Worm (Caenorhabditis elegans) whole organism, L4 larva: ENCODE measurements around the gene Y37H2A.14.

Experiments
- F37D6.2 ChIP-seq: sonication (generic microtip); optimal IDR thresholded peaks from 2 replicates; lab custom pipeline; 2016; ENCODE audit warnings: mild to moderate bottlenecking, missing genetic modification characterization, missing compliant biosample characterization
- F44E2.7 ChIP-seq: fragments of 200-800 bp; sonication (Bioruptor generic); IDR thresholded peaks from 2 replicates; pipeline ENCODE4 v2.1.2; 2022; ENCODE audit warnings: missing genetic modification characterization, missing compliant biosample characterization
- F49E8.2 ChIP-seq: sonication (generic microtip); optimal IDR thresholded peaks from 2 replicates; lab custom pipeline; 2016; ENCODE audit warnings: missing compliant biosample characterization, mild to moderate bottlenecking, missing genetic modification characterization, borderline replicate concordance
- Y48G9A.11 ChIP-seq: fragments of 200-800 bp; sonication (Bioruptor generic); IDR thresholded peaks from 2 replicates; pipeline ENCODE4 v1.3.6; 2022; ENCODE audit warnings: missing genetic modification reagents, missing genetic modification characterization, missing compliant biosample characterization
- ZK337.2 ChIP-seq: fragments of 200-800 bp; sonication (Bioruptor generic); IDR thresholded peaks from 2 replicates; pipeline ENCODE4 v1.3.6; 2022; ENCODE audit warnings: missing genetic modification reagents, missing genetic modification characterization, missing compliant biosample characterization
- ceh-32 ChIP-seq: sonication (generic microtip); optimal IDR thresholded peaks from 2 replicates; lab custom pipeline; 2016; ENCODE audit warnings: mild to moderate bottlenecking, missing genetic modification characterization, missing compliant biosample characterization; ENCODE audit not compliant: poor library complexity
- ceh-62 ChIP-seq: sonication (generic microtip); optimal IDR thresholded peaks from 2 replicates; lab custom pipeline; 2017; ENCODE audit warnings: missing biosample characterization, missing genetic modification characterization
- ceh-82 ChIP-seq: sonication (generic microtip); optimal IDR thresholded peaks from 2 replicates; lab custom pipeline; 2017; ENCODE audit warnings: missing biosample characterization, missing genetic modification characterization
- dmd-8 ChIP-seq: fragments of 200-800 bp; sonication (Bioruptor generic); IDR thresholded peaks from 2 replicates; pipeline ENCODE4 v1.3.6; 2022; ENCODE audit warnings: missing genetic modification characterization, missing compliant biosample characterization
- dmd-9 ChIP-seq: fragments of 200-800 bp; sonication (Bioruptor generic); IDR thresholded peaks from 2 replicates; pipeline ENCODE4 v1.3.6; 2022; ENCODE audit warnings: missing genetic modification reagents, missing genetic modification characterization, missing compliant biosample characterization
- egl-43 ChIP-seq: fragments of 200-800 bp; sonication (Bioruptor generic); IDR thresholded peaks from 2 replicates; pipeline ENCODE4 v1.3.6; 2022; ENCODE audit warnings: missing genetic modification reagents, missing genetic modification characterization, missing compliant biosample characterization
- hlh-30 ChIP-seq: sonication (generic microtip); optimal IDR thresholded peaks from 2 replicates; lab custom pipeline; 2017; ENCODE audit warnings: antibody characterized with exemption, mild to moderate bottlenecking, missing genetic modification characterization, missing compliant biosample characterization; ENCODE audit not compliant: insufficient read depth
- jun-1 ChIP-seq: fragments of 150-350 bp; optimal IDR thresholded peaks from 2 replicates; lab custom pipeline; 2014; ENCODE audit warnings: missing biosample characterization, missing genetic modification reagents, missing genetic modification characterization
- lir-3 ChIP-seq: sonication (generic microtip); optimal IDR thresholded peaks from 2 replicates; lab custom pipeline; 2016; ENCODE audit warnings: mild to moderate bottlenecking, missing genetic modification characterization, missing compliant biosample characterization
- madf-5 ChIP-seq, 2 experiments: fragments of 200-800 bp; sonication (Bioruptor generic); IDR thresholded peaks; 2 replicates each; pipeline ENCODE4 v1.3.6; 2022; ENCODE audit warnings: missing compliant biosample characterization in 2 of 2, missing genetic modification characterization in 2 of 2
- mxl-2 ChIP-seq: fragments of 200-800 bp; sonication (Bioruptor generic); conservative IDR thresholded peaks from 2 replicates; pipeline ENCODE4 v1.3.6; 2022; ENCODE audit warnings: missing genetic modification reagents, missing genetic modification characterization, missing compliant biosample characterization
- nhr-102 ChIP-seq: sonication (generic microtip); optimal IDR thresholded peaks from 2 replicates; lab custom pipeline; 2016; ENCODE audit warnings: mild to moderate bottlenecking, missing genetic modification characterization, moderate library complexity, missing compliant biosample characterization
- nhr-11 ChIP-seq: fragments of 150-350 bp; optimal IDR thresholded peaks from 2 replicates; lab custom pipeline; 2014; ENCODE audit warnings: missing biosample characterization, missing genetic modification characterization
- nhr-42 ChIP-seq: fragments of 200-800 bp; sonication (Bioruptor generic); IDR thresholded peaks from 2 replicates; pipeline ENCODE4 v1.3.6; 2022; ENCODE audit warnings: missing genetic modification characterization, missing compliant biosample characterization
- nhr-77 ChIP-seq: fragments of 150-350 bp; optimal IDR thresholded peaks from 2 replicates; lab custom pipeline; 2014; ENCODE audit warnings: missing biosample characterization, missing genetic modification characterization
- saeg-2 ChIP-seq: fragments of 200-800 bp; sonication (Bioruptor generic); IDR thresholded peaks from 2 replicates; pipeline ENCODE4 v1.3.6; 2022; ENCODE audit warnings: missing genetic modification reagents, missing genetic modification characterization, missing compliant biosample characterization
- sdz-12 ChIP-seq: fragments of 200-800 bp; sonication (Bioruptor generic); optimal IDR thresholded peaks from 2 replicates; lab custom pipeline; 2018; ENCODE audit warnings: mild to moderate bottlenecking, missing genetic modification characterization, missing compliant biosample characterization
- set-16 ChIP-seq: fragments of 200-800 bp; sonication (Bioruptor generic); IDR thresholded peaks from 2 replicates; pipeline ENCODE4 v1.3.6; 2022; ENCODE audit warnings: missing genetic modification reagents, missing genetic modification characterization, missing compliant biosample characterization
- skn-1 ChIP-seq: fragments of 150-350 bp; optimal IDR thresholded peaks from 2 replicates; lab custom pipeline; 2014; ENCODE audit warnings: missing biosample characterization, missing genetic modification characterization
- spr-1 ChIP-seq: sonication (generic microtip); optimal IDR thresholded peaks from 2 replicates; lab custom pipeline; 2016; ENCODE audit warnings: mild to moderate bottlenecking, missing genetic modification characterization, missing compliant biosample characterization
- tag-97 ChIP-seq: fragments of 200-800 bp; sonication (Bioruptor generic); IDR thresholded peaks from 2 replicates; pipeline ENCODE4 v1.3.6; 2022; ENCODE audit warnings: missing genetic modification characterization, missing compliant biosample characterization
- tra-1 ChIP-seq: fragments of 200-800 bp; sonication (Bioruptor generic); IDR thresholded peaks from 2 replicates; pipeline ENCODE4 v1.3.6; 2022; ENCODE audit warnings: missing genetic modification reagents, missing genetic modification characterization, missing compliant biosample characterization
- unc-130 ChIP-seq: sonication (generic microtip); optimal IDR thresholded peaks from 2 replicates; lab custom pipeline; 2016; ENCODE audit warnings: missing genetic modification reagents, missing genetic modification characterization, missing compliant biosample characterization
- unc-62 ChIP-seq, 3 experiments: fragments of 150-350 bp in 1 of 3; sonication (generic microtip); optimal IDR thresholded peaks in 2 of 3; peaks in 1 of 3; 1 replicate in 1 of 3; 2 replicates in 2 of 3; lab custom pipeline; 2014 to 2017; ENCODE audit warnings: missing biosample characterization in 3 of 3, missing genetic modification characterization in 3 of 3, missing genetic modification reagents in 3 of 3, missing genotype in 1 of 3
- zag-1 ChIP-seq: fragments of 150-350 bp; optimal IDR thresholded peaks from 2 replicates; lab custom pipeline; 2014; ENCODE audit warnings: missing biosample characterization, missing genetic modification characterization
- zip-2 ChIP-seq: fragments of 150-350 bp; optimal IDR thresholded peaks from 2 replicates; lab custom pipeline; 2014; ENCODE audit warnings: missing biosample characterization, missing genetic modification characterization
- ztf-11 ChIP-seq: fragments of 150-350 bp; optimal IDR thresholded peaks from 2 replicates; lab custom pipeline; 2014; ENCODE audit warnings: missing biosample characterization, missing genetic modification characterization
- ztf-7 ChIP-seq: fragments of 150-350 bp; optimal IDR thresholded peaks from 2 replicates; lab custom pipeline; 2014; ENCODE audit warnings: missing biosample characterization, missing genetic modification characterization

Y37H2A.14 gene

DNA sequence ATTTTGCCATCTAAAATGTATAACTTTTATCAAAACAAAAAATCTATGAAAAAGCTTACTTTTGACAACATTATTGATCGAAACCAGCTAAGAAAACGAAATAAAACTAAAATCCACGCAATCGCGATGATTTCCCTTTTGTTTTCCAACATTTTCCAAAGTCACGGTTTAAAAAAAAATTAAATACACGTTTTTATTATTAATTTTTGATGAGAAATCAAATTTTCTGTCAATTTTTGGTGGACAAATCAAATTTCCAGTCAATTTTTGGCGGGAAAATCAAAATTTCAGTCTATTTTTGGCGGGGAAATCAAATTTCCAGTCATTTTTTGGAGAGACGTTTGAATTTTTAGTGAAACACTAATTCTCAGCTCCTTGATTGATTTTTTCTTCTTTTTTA is 21.2 kb downstream of the Y37H2A.14 start, which contains the start of gene C14A6.5:
TSS of gene C14A6.5 (minus strand) at position 101 of the 400 bp plus-strand sequence.
- TF ChIP-seq F37D6.2 (tag; lab: Kevin White, UChicago) = no peak
- TF ChIP-seq tag-97 (GFP tag; lab: Robert Waterston, UW) = no peak
- TF ChIP-seq dmd-9 = no peak
- TF ChIP-seq spr-1 (tag; lab: Kevin White, UChicago) = no peak
- no peak for TF ChIP-seq mxl-2 (GFP tag; lab: Robert Waterston, UW)
- no peak for TF ChIP-seq sdz-12
- no peak for TF ChIP-seq ceh-62 (tag; lab: Kevin White, UChicago)
- TF ChIP-seq skn-1 (tag; lab: Kevin White, UChicago) = no peak
- no peak for TF ChIP-seq F49E8.2 (tag; lab: Kevin White, UChicago)
- TF ChIP-seq nhr-102 (tag; lab: Kevin White, UChicago) = no peak

DNA sequence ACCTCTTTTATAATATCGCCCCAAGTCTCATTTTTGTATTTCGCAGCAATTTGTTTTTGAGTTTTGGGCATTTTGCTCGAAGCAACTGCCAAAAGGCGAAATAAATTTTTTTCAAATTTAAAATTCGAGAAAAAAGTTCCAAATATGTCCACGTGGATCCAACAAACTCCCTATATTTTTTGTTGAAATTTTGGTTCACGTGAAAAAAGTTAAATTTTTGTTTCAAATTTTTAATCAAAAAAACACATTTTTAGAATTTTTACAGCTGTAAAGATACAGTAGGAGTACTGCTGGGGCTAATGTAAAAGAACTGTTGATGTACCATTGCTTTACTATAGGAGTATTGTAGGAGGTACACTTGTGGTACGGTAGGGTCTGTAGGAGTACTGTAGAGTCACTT is 23.6 kb downstream of the Y37H2A.14 start, which contains the start of gene C14A6.6:
TSS of gene C14A6.6 (minus strand) at position 101 of the 400 bp plus-strand sequence.
- TF ChIP-seq lir-3 (no peak), unc-62 (GFP tag; optimal IDR thresholded peaks at IDR 0.05 in 1 of 2; lab: Kevin White, UChicago) (peak in 1 of 2 experiments; percentile 89), unc-62 (tag; optimal IDR thresholded peaks at IDR 0.05; lab: Kevin White, UChicago) (no peak), set-16 (no peak)

DNA sequence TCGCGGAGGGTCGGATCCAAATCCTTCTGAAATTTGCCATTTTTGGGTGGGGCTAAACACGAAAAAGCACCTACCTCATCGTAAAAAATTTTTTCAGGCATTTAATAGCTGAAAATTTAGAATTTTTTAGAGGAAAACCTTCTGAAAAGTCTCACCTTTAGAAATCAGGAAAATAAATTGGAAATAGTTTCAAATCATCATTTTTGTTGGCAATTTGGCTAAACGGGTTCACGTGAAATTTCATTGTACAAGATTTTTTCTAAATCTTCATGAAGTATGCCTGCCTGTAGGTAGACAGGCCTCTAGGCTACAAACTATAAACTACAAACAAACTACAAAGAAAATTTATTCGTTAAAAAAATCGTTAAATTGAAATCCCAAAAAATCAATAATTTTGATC is 24.7 kb downstream of the Y37H2A.14 start, which contains the start of gene C14A6.7:
TSS of gene C14A6.7 (minus strand) at position 101 of the 400 bp plus-strand sequence.
- TF ChIP-seq ZK337.2 (GFP tag; lab: Robert Waterston, UW) (no peak), ztf-11 (no peak), skn-1 (tag; lab: Kevin White, UChicago) (no peak), hlh-30 (tag; lab: Kevin White, UChicago) (no peak), F44E2.7 (GFP tag; lab: Robert Waterston, UW) (no peak), nhr-102 (tag; lab: Kevin White, UChicago) (no peak)
- TF ChIP-seq, all 104 proteins: peak for 0

DNA sequence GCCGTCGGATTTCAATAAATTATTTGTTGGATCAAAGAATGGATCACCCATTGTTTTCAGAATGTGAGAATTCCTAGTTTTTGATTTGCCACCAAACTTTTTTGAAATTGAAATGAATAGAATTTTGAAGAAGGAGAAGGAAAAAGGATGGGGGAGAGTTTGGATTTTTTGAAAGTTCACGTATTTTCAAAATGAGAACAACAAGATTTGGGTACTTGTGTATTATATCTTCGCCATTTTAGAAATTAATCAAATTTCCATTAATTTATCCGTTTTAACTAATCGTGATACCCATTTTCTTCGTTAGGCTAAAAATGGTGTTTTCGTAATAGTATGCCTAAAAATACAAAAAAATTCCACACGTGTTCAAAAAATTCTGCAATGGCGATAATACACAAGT is 28.0 kb downstream of the Y37H2A.14 start, which contains the start of gene C14A6.8:
TSS of gene C14A6.8 (minus strand) at position 101 of the 400 bp plus-strand sequence.
- TF ChIP-seq dmd-8 (GFP tag; lab: Robert Waterston, UW) (no peak), ztf-7 (tag; lab: Kevin White, UChicago) (no peak), madf-5 (GFP tag; IDR thresholded peaks at IDR 0.05; lab: Robert Waterston, UW) (no peak), ceh-82 (tag; lab: Kevin White, UChicago) (no peak), unc-130 (GFP tag; lab: Kevin White, UChicago) (no peak), saeg-2 (GFP tag; lab: Robert Waterston, UW) (no peak), tra-1 (GFP tag; lab: Robert Waterston, UW) (no peak), nhr-77 (tag; lab: Kevin White, UChicago) (no peak), ZK337.2 (GFP tag; lab: Robert Waterston, UW) (no peak), jun-1 (tag; lab: Kevin White, UChicago) (no peak), F49E8.2 (tag; lab: Kevin White, UChicago) (no peak), egl-43 (no peak), zag-1 (tag; lab: Kevin White, UChicago) (no peak), nhr-42 (GFP tag; lab: Robert Waterston, UW) (no peak), zip-2 (tag; lab: Kevin White, UChicago) (no peak), ceh-32 (tag; lab: Kevin White, UChicago) (no peak), Y48G9A.11 (GFP tag; lab: Robert Waterston, UW) (no peak), nhr-11 (tag; lab: Kevin White, UChicago) (no peak), tag-97 (GFP tag; lab: Robert Waterston, UW) (no peak)

DNA sequence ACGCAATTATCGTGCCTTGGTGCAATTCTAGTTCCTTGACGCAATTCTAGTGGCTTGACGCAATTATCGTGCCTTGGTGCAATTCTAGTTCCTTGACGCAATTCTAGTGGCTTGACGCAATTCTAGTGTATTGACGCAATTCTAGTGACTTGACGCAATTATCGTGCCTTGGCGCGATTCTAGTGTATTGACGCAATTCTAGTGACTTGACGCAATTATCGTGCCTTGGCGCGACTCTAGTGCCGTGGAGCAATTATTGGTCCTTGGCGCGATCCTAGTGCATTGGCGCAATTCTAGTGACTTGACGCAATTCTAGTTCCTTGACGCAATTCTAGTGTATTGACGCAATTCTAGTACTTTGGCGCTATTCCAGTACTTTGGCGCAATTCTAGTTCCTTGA is 31.4 kb downstream of the Y37H2A.14 start:
- TF ChIP-seq madf-5 (GFP tag; IDR thresholded peaks at IDR 0.05; lab: Robert Waterston, UW) = peak in 1 of 2 experiments; percentile 69; a peak in 1 of 4 replicates
- 0 out of 2 replicates have a peak, but pooled peaks have one; percentile 35 for TF ChIP-seq dmd-8 (GFP tag; lab: Robert Waterston, UW)
